Fruit fly (Drosophila melanogaster) whole organism: ENCODE measurements around the gene CG44153.

Source experiments
- Dll ChIP-seq: fragments of >200 bp; optimal IDR thresholded peaks from 2 replicates; lab custom pipeline; 2017
- pan ChIP-seq: fragments of >200 bp; optimal IDR thresholded peaks from 2 replicates; lab custom pipeline; 2017

DNA sequence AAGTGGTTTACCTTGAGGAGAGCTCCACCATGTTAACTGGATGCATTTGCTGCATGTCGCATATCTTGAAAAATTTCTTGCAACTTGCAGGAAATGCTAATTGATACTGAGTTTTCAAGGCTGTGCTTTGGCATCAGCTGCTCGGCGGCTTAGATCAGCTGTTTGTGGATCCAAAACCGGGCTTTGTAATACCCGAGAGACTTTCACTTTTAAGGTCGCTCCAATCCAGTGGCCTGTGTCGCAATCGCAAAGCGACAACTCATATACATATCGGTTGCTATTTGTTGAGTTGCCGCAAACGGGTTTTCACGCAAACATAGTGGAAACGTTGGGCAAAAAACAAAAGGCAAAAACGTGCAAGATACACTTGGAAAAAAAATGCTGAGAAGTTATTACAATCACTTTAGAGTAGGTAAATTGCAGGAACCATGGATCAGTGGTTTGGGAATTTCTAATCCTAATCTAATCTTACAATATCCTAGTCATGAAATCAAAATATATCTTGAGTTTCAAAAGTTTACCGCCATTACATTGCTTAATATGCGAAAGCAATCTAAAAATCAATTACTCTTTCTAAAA, 144.2 kb downstream of the CG44153 start:
- TF ChIP-seq pan (no peak), Dll (lab: Kevin White, UChicago) (no peak)
